Worm (Caenorhabditis elegans) whole organism, midembryonic: ENCODE data around the gene gtf-2E2.

Source experiments
- T22C8.4 ChIP-seq: fragments of 200-800 bp; sonication (Bioruptor generic); IDR thresholded peaks from 2 replicates; pipeline ENCODE4 v1.3.6; 2022; ENCODE audit warnings: missing genetic modification characterization, missing compliant biosample characterization
- cog-1 ChIP-seq: sonication (generic microtip); optimal IDR thresholded peaks from 2 replicates; lab custom pipeline; 2016; ENCODE audit warnings: missing genetic modification characterization, missing compliant biosample characterization
- flt-1 ChIP-seq: fragments of 200-800 bp; sonication (Bioruptor generic); IDR thresholded peaks from 2 replicates; pipeline ENCODE4 v1.3.6; 2022; ENCODE audit warnings: missing genetic modification characterization, missing compliant biosample characterization
- klf-2 ChIP-seq: fragments of 200-800 bp; sonication (Bioruptor generic); conservative IDR thresholded peaks from 2 replicates; pipeline ENCODE4 v1.3.6; 2022; ENCODE audit warnings: missing genetic modification reagents, missing genetic modification characterization, missing compliant biosample characterization
- ref-1 ChIP-seq: fragments of 200-800 bp; sonication (Bioruptor generic); conservative IDR thresholded peaks from 2 replicates; pipeline ENCODE4 v1.3.6; 2022; ENCODE audit warnings: missing genetic modification reagents, missing genetic modification characterization, missing compliant biosample characterization
- tab-1 ChIP-seq: fragments of 200-800 bp; sonication (Bioruptor generic); IDR thresholded peaks from 2 replicates; pipeline ENCODE4 v1.3.6; 2022; ENCODE audit warnings: missing genetic modification characterization, missing compliant biosample characterization
- ztf-23 ChIP-seq: fragments of 200-800 bp; sonication (Bioruptor generic); IDR thresholded peaks from 2 replicates; pipeline ENCODE4 v1.3.6; 2022; ENCODE audit warnings: missing genetic modification reagents, missing genetic modification characterization, missing compliant biosample characterization
- ztf-29 ChIP-seq: fragments of 200-800 bp; sonication (Bioruptor generic); IDR thresholded peaks from 2 replicates; pipeline ENCODE4 v1.3.6; 2022; ENCODE audit warnings: missing genetic modification reagents, missing genetic modification characterization, missing compliant biosample characterization

ce11 chrII:11542958-11543357 is 663 bp upstream of the gtf-2E2 start:
- TF ChIP-seq flt-1 (no peak), tab-1 (GFP tag; lab: Robert Waterston, UW) (no peak), cog-1 (tag; lab: Kevin White, UChicago) (no peak), ref-1 (GFP tag; lab: Robert Waterston, UW) (no peak), ztf-23 (no peak), klf-2 (no peak), ztf-29 (GFP tag; lab: Robert Waterston, UW) (no peak), T22C8.4 (GFP tag; lab: Robert Waterston, UW) (no peak)
